Fruit fly (Drosophila melanogaster) whole organism, adult: ENCODE measurements around the gene CG4968.
A peak's percentile ranks its signal among the peaks of the same experiment; 100 is the strongest.

ENCODE experiments used
- CG11617 ChIP-seq: fragments of 200-800 bp; sonication (Bioruptor generic); optimal IDR thresholded peaks from 2 replicates; lab custom pipeline; 2017; ENCODE audit warnings: mild to moderate bottlenecking, missing biosample characterization, missing genetic modification reagents, missing genetic modification characterization
- CG12768 ChIP-seq: fragments of 200-800 bp; sonication (Bioruptor generic); optimal IDR thresholded peaks from 2 replicates; lab custom pipeline; 2017; ENCODE audit warnings: missing biosample characterization, missing genetic modification characterization, mild to moderate bottlenecking, moderate library complexity, missing genetic modification reagents
- CG14711 ChIP-seq: fragments of 200-800 bp; sonication (Bioruptor generic); optimal IDR thresholded peaks from 2 replicates; lab custom pipeline; 2018; ENCODE audit warnings: missing biosample characterization, mild to moderate bottlenecking, missing genetic modification characterization, moderate library complexity
- CG1620 ChIP-seq: fragments of 200-800 bp; sonication (Bioruptor generic); optimal IDR thresholded peaks from 2 replicates; lab custom pipeline; 2016; ENCODE audit warnings: missing biosample characterization, missing genetic modification characterization
- CG33017 ChIP-seq: fragments of 200-800 bp; sonication (Bioruptor generic); optimal IDR thresholded peaks from 2 replicates; lab custom pipeline; 2018; ENCODE audit warnings: missing biosample characterization, mild to moderate bottlenecking, missing genetic modification characterization, moderate library complexity
- CG5204 ChIP-seq: fragments of 200-800 bp; sonication (Bioruptor generic); optimal IDR thresholded peaks from 2 replicates; lab custom pipeline; 2016; ENCODE audit warnings: missing biosample characterization, missing genetic modification characterization
- CG7045 ChIP-seq: fragments of 200-800 bp; sonication (Bioruptor generic); optimal IDR thresholded peaks from 2 replicates; lab custom pipeline; 2017; ENCODE audit warnings: missing biosample characterization, mild to moderate bottlenecking, missing genetic modification characterization
- CG7101 ChIP-seq: fragments of 200-800 bp; sonication (Bioruptor generic); optimal IDR thresholded peaks from 2 replicates; lab custom pipeline; 2018; ENCODE audit warnings: missing biosample characterization, mild to moderate bottlenecking, missing genetic modification characterization, moderate library complexity
- Clk ChIP-seq: fragments of 200-800 bp; sonication (Bioruptor generic); optimal IDR thresholded peaks from 2 replicates; lab custom pipeline; 2017; ENCODE audit warnings: missing biosample characterization, missing genetic modification characterization
- Crg-1 ChIP-seq: fragments of 200-800 bp; sonication (Bioruptor generic); optimal IDR thresholded peaks from 2 replicates; lab custom pipeline; 2016; ENCODE audit warnings: missing biosample characterization, missing genetic modification characterization
- Hr96 ChIP-seq: fragments of 200-800 bp; sonication (Bioruptor generic); optimal IDR thresholded peaks from 2 replicates; lab custom pipeline; 2016; ENCODE audit warnings: missing biosample characterization, missing genetic modification characterization
- Mnt ChIP-seq: fragments of 200-800 bp; sonication (Bioruptor generic); optimal IDR thresholded peaks from 2 replicates; lab custom pipeline; 2016; ENCODE audit warnings: missing biosample characterization, mild to moderate bottlenecking, missing genetic modification characterization
- bab1 ChIP-seq: fragments of 200-800 bp; sonication (Bioruptor generic); optimal IDR thresholded peaks from 3 replicates; lab custom pipeline; 2019; ENCODE audit warnings: missing biosample characterization, mild to moderate bottlenecking, missing genetic modification characterization, moderate library complexity
- cic ChIP-seq: fragments of 200-800 bp; sonication (Bioruptor generic); optimal IDR thresholded peaks from 2 replicates; lab custom pipeline; 2017; ENCODE audit warnings: missing biosample characterization, mild to moderate bottlenecking, missing genetic modification characterization, moderate library complexity
- cnc ChIP-seq, 2 experiments: fragments of >200 bp; optimal IDR thresholded peaks; 2 replicates each; lab custom pipeline; 2017
- kay ChIP-seq: fragments of 200-800 bp; sonication (Bioruptor generic); peaks from one replicate; lab custom pipeline; 2016; ENCODE audit warnings: missing biosample characterization, missing genetic modification characterization, borderline replicate concordance
- ovo ChIP-seq: fragments of 200-800 bp; sonication (Bioruptor generic); optimal IDR thresholded peaks from 2 replicates; lab custom pipeline; 2016; ENCODE audit warnings: missing biosample characterization, missing genetic modification characterization
- pad ChIP-seq: fragments of 200-800 bp; sonication (Bioruptor generic); optimal IDR thresholded peaks from 3 replicates; lab custom pipeline; 2017; ENCODE audit warnings: missing biosample characterization, missing genetic modification characterization, mild to moderate bottlenecking, moderate library complexity, missing genetic modification reagents
- tj ChIP-seq: fragments of 200-800 bp; sonication (Bioruptor generic); optimal IDR thresholded peaks from 3 replicates; lab custom pipeline; 2017; ENCODE audit warnings: missing biosample characterization, mild to moderate bottlenecking, missing genetic modification characterization, moderate library complexity
- toe ChIP-seq: fragments of 200-800 bp; sonication (Bioruptor generic); optimal IDR thresholded peaks from 2 replicates; lab custom pipeline; 2016; ENCODE audit warnings: missing biosample characterization, missing genetic modification characterization

The CG4968 gene

DNA sequence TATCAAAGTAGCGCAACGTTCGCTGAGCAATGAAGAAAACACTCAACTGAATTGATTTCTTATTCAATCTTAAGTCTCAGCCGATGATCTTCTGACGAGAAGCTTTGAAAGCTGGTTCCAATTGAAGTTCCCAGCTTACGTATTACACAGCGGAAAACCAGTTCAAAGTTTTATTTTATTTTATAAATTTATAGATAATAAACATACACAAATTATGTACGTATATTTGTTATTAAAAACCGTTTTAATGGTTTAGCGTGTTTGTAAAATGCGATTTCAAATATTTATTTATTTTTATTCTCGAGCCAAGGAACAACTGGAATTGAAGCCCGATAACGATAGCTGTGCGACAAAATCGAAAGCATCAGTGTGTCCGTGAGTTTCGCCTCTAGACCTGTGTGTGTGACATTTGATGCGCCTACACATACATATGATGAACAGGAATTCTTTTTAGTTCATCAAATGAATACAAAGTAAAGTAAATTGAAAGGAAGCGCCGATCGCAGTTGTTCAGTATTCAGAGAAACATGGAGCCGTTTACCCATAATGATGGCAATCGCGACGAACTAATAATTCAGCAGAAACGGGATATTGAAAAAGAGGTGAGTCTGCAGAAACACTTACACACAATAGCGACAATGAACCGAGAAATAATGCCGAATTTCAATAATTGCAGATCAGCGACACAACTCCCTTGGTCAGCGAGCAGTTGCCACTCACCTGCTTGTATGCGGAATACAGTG, at the start of gene CG4968, which contains the start of gene CG5390:
CG4968 (plus strand) TSS at position 405 of the 743 bp plus-strand sequence.
CG5390 (minus strand) TSS at position 77 of the 743 bp plus-strand sequence.
- peak; percentile 69 for TF ChIP-seq CG12768 (GFP tag; lab: Kevin White, UChicago)
- TF ChIP-seq pad (GFP tag; lab: Kevin White, UChicago) = peak; percentile 58
- TF ChIP-seq Crg-1 (GFP tag; lab: Kevin White, UChicago) = peak; percentile 36
- TF ChIP-seq CG11617 (GFP tag; lab: Kevin White, UChicago) = peak; percentile 59
- TF ChIP-seq CG7101 (tag; lab: Kevin White, UChicago) = peak; percentile 81
- TF ChIP-seq kay (GFP tag; lab: Kevin White, UChicago) = peak; percentile 96
- TF ChIP-seq ovo (GFP tag; lab: Kevin White, UChicago) = peak; percentile 51
- no peak for TF ChIP-seq CG5204 (GFP tag; lab: Kevin White, UChicago)
- TF ChIP-seq cic = peak; percentile 22
- peak; percentile 77 for TF ChIP-seq CG14711 (tag; lab: Kevin White, UChicago)
- TF ChIP-seq Hr96 (GFP tag; lab: Kevin White, UChicago) = no peak
- no peak for TF ChIP-seq cnc (optimal IDR thresholded peaks at IDR 0.05; lab: Kevin White, UChicago)
- peak; percentile 91 for TF ChIP-seq bab1
- TF ChIP-seq Mnt (GFP tag; lab: Kevin White, UChicago) = peak; percentile 58
- TF ChIP-seq CG33017 (tag; lab: Kevin White, UChicago) = peak; percentile 61
- peak; percentile 72 for TF ChIP-seq tj
- peak; percentile 64 for TF ChIP-seq CG7045 (GFP tag; lab: Kevin White, UChicago)
- TF ChIP-seq Clk (GFP tag; lab: Kevin White, UChicago) = peak; percentile 23
- peak; percentile 57 for TF ChIP-seq CG1620 (GFP tag; lab: Kevin White, UChicago)
- TF ChIP-seq toe (GFP tag; lab: Kevin White, UChicago) = no peak

DNA sequence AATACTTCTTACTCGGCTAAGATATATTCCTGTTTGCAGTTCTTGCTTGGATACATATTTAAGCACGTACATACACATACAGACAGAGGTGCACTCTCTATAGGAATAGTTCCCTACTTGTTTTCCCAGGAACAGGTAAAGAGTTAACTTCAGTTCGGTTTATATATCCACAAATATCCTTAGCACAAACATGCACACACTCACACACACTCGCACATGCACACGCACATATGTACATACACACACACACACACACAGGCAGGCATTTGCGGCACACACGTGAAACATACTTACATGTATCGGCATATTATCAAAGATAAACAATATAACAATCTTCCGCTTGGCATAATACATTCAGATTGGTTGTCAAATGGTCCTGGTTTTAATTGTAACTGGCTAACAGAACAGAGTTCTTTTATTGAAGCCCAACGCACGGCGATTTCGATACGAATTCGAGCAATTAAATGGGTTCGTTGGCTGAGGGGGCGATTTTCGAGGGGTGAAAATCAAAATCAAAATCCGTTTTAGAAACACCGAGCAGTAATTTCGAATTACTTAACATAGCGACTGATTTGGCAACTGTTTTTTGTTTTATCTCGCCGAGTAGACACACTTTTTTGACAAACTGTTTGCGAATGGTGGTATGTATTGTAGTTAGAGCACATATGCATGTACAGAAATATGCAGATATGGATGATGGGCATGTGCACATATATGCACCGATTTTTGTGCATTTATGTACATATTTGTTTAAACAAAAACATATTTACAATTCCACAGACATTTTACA, 46.6 kb upstream of the CG4968 start:
- TF ChIP-seq Mnt (GFP tag; lab: Kevin White, UChicago) = no peak
- no peak for TF ChIP-seq Hr96 (GFP tag; lab: Kevin White, UChicago)
- no peak for TF ChIP-seq Crg-1 (GFP tag; lab: Kevin White, UChicago)
- no peak for TF ChIP-seq CG5204 (GFP tag; lab: Kevin White, UChicago)
- TF ChIP-seq toe (GFP tag; lab: Kevin White, UChicago) = no peak
- TF ChIP-seq CG33017 (tag; lab: Kevin White, UChicago) = no peak
- TF ChIP-seq CG14711 (tag; lab: Kevin White, UChicago) = no peak
- TF ChIP-seq ovo (GFP tag; lab: Kevin White, UChicago) = no peak
- TF ChIP-seq CG11617 (GFP tag; lab: Kevin White, UChicago) = no peak
- TF ChIP-seq cnc (optimal IDR thresholded peaks at IDR 0.05; lab: Kevin White, UChicago) = no peak
- no peak for TF ChIP-seq CG1620 (GFP tag; lab: Kevin White, UChicago)
- TF ChIP-seq bab1 = no peak
- TF ChIP-seq pad (GFP tag; lab: Kevin White, UChicago) = no peak

DNA sequence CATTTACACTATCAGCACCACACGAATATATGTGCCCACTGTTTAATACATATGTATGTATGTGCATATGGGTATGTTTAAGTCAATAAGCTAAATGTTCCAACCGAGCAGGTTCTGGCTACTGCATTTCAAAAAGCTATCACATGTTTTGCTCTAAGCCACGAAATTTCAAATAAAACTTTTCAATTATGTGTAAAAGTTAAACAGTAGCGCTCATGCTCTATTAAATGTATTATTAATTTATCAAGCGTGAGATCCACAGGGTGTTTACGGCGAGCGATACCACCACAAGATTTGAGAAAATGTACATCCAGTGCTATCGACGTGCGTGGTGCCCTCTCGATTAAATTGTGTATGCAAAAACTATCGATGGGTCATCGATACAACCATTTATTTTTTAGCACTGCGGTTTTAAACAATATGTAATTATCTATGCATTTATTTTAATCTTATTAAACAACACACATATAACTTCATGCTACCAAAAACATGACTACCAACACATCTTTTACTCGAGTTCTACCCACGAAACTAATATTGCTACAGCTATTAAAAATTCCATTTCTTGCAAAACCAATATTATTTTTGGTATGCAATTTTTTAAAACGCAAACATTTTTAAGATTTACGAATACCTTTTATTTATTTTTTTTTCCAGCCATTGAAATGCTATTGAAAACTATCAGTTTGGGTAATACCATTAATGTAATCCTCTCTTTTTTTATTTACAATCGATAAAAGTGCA, 45.8 kb upstream of the CG4968 start, which contains the start of gene Pten:
Pten (minus strand) TSS at position 300 of the 744 bp plus-strand sequence.
- peak; percentile 40 for TF ChIP-seq tj
- peak; percentile 27 for TF ChIP-seq CG11617 (GFP tag; lab: Kevin White, UChicago)
- TF ChIP-seq Mnt (GFP tag; lab: Kevin White, UChicago) = peak; percentile 21
- peak; percentile 91 for TF ChIP-seq kay (GFP tag; lab: Kevin White, UChicago)
- TF ChIP-seq bab1 = peak; percentile 46
- no peak for TF ChIP-seq Hr96 (GFP tag; lab: Kevin White, UChicago)
- peak; percentile 28 for TF ChIP-seq CG33017 (tag; lab: Kevin White, UChicago)
- TF ChIP-seq CG14711 (tag; lab: Kevin White, UChicago) = peak; percentile 73
- TF ChIP-seq cic = no peak
- no peak for TF ChIP-seq cnc (optimal IDR thresholded peaks at IDR 0.05; lab: Kevin White, UChicago)
- no peak for TF ChIP-seq Clk (GFP tag; lab: Kevin White, UChicago)
- TF ChIP-seq CG7045 (GFP tag; lab: Kevin White, UChicago) = peak; percentile 61
- peak; percentile 47 for TF ChIP-seq CG7101 (tag; lab: Kevin White, UChicago)
- no peak for TF ChIP-seq Crg-1 (GFP tag; lab: Kevin White, UChicago)
- TF ChIP-seq CG1620 (GFP tag; lab: Kevin White, UChicago) = no peak
- peak; percentile 12 for TF ChIP-seq pad (GFP tag; lab: Kevin White, UChicago)
- no peak for TF ChIP-seq CG5204 (GFP tag; lab: Kevin White, UChicago)
- TF ChIP-seq ovo (GFP tag; lab: Kevin White, UChicago) = no peak
- TF ChIP-seq CG12768 (GFP tag; lab: Kevin White, UChicago) = peak; percentile 66

DNA sequence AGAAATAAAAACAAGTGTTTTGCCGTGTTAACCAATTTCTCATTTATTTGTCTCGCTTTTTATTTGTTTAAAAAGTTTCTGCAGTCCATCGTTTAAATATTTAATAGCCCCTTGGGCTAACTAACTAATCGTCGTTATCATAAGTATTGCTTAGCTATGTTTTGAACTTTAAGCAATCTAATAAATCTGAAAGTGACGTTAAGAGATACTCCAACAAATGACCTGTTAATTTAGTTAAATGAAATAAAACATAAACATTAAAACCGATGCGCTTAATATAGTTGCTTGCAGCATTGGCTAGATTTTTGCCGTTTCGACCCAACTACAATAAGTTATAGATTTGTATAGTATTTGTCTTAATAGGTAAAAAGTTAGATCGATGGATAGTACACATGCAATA, 44.9 kb upstream of the CG4968 start:
- TF ChIP-seq kay (GFP tag; lab: Kevin White, UChicago) (peak; percentile 91), CG1620 (GFP tag; lab: Kevin White, UChicago) (no peak), bab1 (no peak)
